Fruit fly (Drosophila melanogaster): ENCODE data around the gene mGluR.

DNA sequence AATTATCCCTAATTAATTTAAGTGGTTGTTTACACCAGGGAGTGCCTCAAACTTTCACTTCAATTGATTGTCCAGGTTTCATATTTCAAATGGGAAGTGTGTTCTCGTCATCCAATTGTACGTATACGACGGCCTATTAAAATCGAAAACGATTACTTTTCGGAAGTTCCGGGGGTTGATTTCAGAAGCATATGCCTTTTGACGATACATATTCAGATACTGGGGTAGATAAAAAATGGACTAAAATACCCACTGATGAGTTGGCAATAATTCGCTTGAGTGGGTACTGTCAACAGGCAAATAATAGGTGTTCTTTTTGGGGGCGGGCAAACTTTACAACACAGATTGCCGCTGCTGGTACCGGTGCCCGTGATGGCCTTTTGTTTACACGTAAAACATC lies 38.0 kb downstream of the mGluR start:
- TF ChIP-seq psq (optimal IDR thresholded peaks at IDR 0.05) (no peak), ttk (optimal IDR thresholded peaks at IDR 0.05) (no peak), insv (optimal IDR thresholded peaks at IDR 0.05) (no peak), Sin3A (optimal IDR thresholded peaks at IDR 0.05) (no peak), Myc (optimal IDR thresholded peaks at IDR 0.05) (no peak)
